Worm (Caenorhabditis elegans) whole organism, young adult: Measurements from ENCODE around the gene ZK354.8.
"Not testable (repeated sequence)": the region's sequence is repeated elsewhere in the genome, so short reads cannot be mapped to it uniquely, and the experiment has no call there.

Experiments
- akir-1 ChIP-seq: fragments of 200-800 bp; sonication (Bioruptor generic); optimal IDR thresholded peaks from 2 replicates; lab custom pipeline; 2018; ENCODE audit warnings: mild to moderate bottlenecking, missing genetic modification characterization, moderate library complexity, missing compliant biosample characterization
- ama-1 ChIP-seq, 3 experiments: fragments of 150-350 bp in 1 of 3; sonication (generic microtip) in 2 of 3; optimal IDR thresholded peaks; 2 replicates each; lab custom pipeline; 2014 to 2018; ENCODE audit warnings: missing biosample characterization in 2 of 3, missing genetic modification characterization in 2 of 3, missing genetic modification reagents in 2 of 3
- bed-2 ChIP-seq: fragments of 200-800 bp; sonication (Bioruptor generic); IDR thresholded peaks from 2 replicates; pipeline ENCODE4 v1.3.6; 2022; ENCODE audit warnings: missing genetic modification reagents, missing genetic modification characterization, missing compliant biosample characterization
- hsf-1 ChIP-seq: fragments of 200-800 bp; sonication (Bioruptor generic); IDR thresholded peaks from 2 replicates; pipeline ENCODE4 v1.3.6; 2022; ENCODE audit warnings: missing genetic modification reagents, missing genetic modification characterization, missing compliant biosample characterization
- lin-35 ChIP-seq, 3 experiments: fragments of 150-350 bp in 2 of 3; sonication (generic microtip) in 1 of 3; optimal IDR thresholded peaks; 2 replicates each; lab custom pipeline; 2014 to 2018; ENCODE audit warnings: missing biosample characterization in 3 of 3, missing genetic modification characterization in 3 of 3, missing genetic modification reagents in 3 of 3
- repo-1 ChIP-seq: sonication (generic microtip); optimal IDR thresholded peaks from 2 replicates; lab custom pipeline; 2017; ENCODE audit warnings: mild to moderate bottlenecking, missing genetic modification characterization, missing compliant biosample characterization
- sea-2 ChIP-seq: fragments of 200-800 bp; sonication (Bioruptor generic); IDR thresholded peaks from 2 replicates; pipeline ENCODE4 v1.3.6; 2022; ENCODE audit warnings: missing genetic modification characterization, missing compliant biosample characterization
- zim-3 ChIP-seq: sonication (generic microtip); optimal IDR thresholded peaks from 2 replicates; lab custom pipeline; 2017; ENCODE audit warnings: mild to moderate bottlenecking, missing genetic modification characterization, moderate library complexity, missing compliant biosample characterization
- ztf-28 ChIP-seq: fragments of 200-800 bp; sonication (Bioruptor generic); IDR thresholded peaks from 2 replicates; pipeline ENCODE4 v1.3.6; 2022; ENCODE audit warnings: missing genetic modification reagents, missing genetic modification characterization, missing compliant biosample characterization

ZK354.8 gene

DNA sequence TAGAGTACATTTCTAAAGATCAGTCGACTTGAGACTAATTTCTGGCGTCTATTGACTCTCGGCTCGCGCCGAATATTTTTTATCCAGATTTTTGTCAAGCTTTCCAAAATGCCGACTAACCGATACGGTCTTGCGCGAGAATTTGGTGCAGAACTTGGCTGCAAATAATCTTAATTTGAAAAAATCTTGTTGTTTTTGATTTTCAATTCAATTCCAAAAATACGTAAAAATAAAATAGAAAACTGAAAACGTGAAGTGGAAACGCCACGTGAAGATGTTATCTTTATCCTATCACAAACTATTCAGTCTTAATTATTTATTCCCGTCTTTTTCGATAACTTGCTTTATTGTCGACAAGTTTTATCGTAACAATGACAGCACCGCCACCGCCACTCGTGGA, 47.6 kb downstream of the ZK354.8 start, which contains the start of gene ttbk-2.1:
ttbk-2.1 (plus strand) TSS at position 301 of the 400 bp plus-strand sequence.
- not testable (repeated sequence) for TF ChIP-seq zim-3; bed-2 (GFP tag; lab: Robert Waterston, UW); akir-1 (GFP tag; lab: Kevin White, UChicago)

DNA sequence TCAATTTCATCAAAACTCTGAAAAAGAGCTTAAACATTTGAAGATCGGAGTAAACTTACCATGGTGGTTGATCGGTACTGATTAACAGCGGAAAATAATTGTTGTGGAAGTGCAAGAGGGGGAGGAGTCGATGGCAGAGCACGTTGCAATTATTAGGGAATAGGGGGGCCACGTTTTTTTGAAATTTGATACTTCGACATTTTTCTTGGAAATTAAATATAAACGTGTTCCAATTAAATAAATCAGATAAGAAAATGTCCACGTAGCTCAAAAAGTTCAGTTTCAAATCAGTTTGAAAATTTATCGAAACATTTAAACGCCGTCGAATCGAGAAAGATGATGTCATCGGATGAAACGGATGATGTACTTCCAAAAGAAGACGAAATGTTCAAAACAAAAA, 49.2 kb downstream of the ZK354.8 start, which contains the start of gene F36H12.9:
F36H12.9 (plus strand) TSS at position 301 of the 400 bp plus-strand sequence.
- TF ChIP-seq ama-1 (optimal IDR thresholded peaks at IDR 0.05; lab: Kevin White, UChicago); ama-1 (GFP tag; optimal IDR thresholded peaks at IDR 0.05; lab: Kevin White, UChicago); sea-2 (GFP tag; lab: Robert Waterston, UW); hsf-1 (GFP tag; lab: Robert Waterston, UW): not testable (repeated sequence)

DNA sequence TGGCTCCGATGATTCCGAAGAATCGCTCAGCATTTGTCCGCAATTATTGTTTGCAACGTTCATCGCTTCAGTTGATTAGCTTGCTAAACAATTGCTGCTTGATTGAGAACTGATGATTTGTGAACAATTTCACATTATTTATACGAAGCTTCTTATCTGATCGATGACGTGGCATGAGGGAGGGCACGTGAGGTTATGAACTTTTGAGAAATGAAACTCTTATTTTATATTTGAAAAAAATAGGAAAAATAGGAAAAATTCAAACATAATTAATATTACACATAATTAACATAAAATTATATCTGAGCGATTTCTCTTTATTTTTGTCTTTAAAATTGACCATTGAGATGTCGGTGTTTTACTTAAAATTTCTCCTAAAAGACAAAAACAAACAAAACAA, 51.3 kb downstream of the ZK354.8 start, which contains the start of gene F36H12.10:
F36H12.10 (minus strand) TSS at position 101 of the 400 bp plus-strand sequence.
- TF ChIP-seq ztf-28 (GFP tag; lab: Robert Waterston, UW); repo-1 (tag; lab: Kevin White, UChicago); lin-35 (GFP tag; optimal IDR thresholded peaks at IDR 0.05; lab: Kevin White, UChicago): not testable (repeated sequence)
